Fruit fly (Drosophila melanogaster): Measurements from ENCODE around the gene CG34453.

DNA sequence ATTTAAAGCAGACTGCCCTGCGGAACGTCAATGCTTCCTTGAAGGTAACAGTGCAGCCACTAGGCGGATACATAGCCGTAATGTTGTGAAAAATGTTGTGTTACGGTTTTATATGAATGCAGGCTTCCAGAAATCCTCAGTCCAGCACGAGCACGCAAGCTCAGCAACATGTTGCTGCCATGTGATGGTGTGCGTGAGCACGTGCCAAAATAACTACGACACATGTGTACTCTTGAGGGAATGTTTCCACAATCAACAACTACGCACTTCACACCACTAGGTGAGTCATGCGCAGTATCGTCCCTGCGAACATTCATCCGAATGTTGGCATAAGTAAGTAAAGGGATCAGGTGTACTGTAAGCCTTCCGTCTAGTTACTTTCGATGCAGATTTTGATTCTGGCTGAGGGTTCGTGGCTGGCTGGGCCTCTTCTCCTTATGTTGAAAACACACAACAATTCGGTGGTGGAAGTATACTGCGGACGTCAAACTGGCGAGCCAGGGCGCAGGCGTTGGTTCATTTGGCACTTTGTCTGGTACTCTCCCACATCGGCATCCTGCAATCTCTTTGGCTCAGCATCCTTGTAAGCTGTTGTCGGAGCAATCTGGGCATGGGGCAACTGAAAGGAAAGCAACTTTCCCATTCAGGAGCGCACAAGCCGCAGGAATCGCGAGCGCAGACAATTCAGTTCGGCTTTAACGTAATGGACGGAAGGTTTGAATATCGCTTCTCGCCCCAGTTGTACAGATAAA lies 43.8 kb upstream of the CG34453 start, which contains the start of gene RhoGEF3:
- TF ChIP-seq CG32121 (GFP tag; IDR thresholded peaks at IDR 0.05), result no peak
- no peak for TF ChIP-seq gl (tag; optimal IDR thresholded peaks at IDR 0.05)
- no peak for TF ChIP-seq CG13204 (GFP tag; optimal IDR thresholded peaks at IDR 0.05)

Measured in whole organism, pupa.